Fruit fly (Drosophila melanogaster) whole organism, embryonic: ENCODE data around the gene RASSF8.
A peak's percentile ranks its signal among the peaks of the same experiment; 100 is the strongest.

Experiments used
- CG10209 ChIP-seq: fragments of 200-800 bp; sonication (Bioruptor generic); optimal IDR thresholded peaks from 3 replicates; lab custom pipeline; 2017; ENCODE audit warnings: missing biosample characterization, mild to moderate bottlenecking, missing genetic modification characterization, missing genetic modification reagents
- CG10462 ChIP-seq: fragments of 200-800 bp; sonication (Bioruptor generic); optimal IDR thresholded peaks from 2 replicates; lab custom pipeline; 2016; ENCODE audit warnings: missing biosample characterization, missing genetic modification characterization
- CG10979 ChIP-seq: fragments of 200-800 bp; sonication (Bioruptor generic); optimal IDR thresholded peaks from 2 replicates; lab custom pipeline; 2018; ENCODE audit warnings: missing biosample characterization, mild to moderate bottlenecking, missing genetic modification characterization, moderate library complexity
- CG11093 ChIP-seq: fragments of 200-800 bp; sonication (Bioruptor generic); IDR thresholded peaks from 3 replicates; pipeline ENCODE4 v1.3.6; 2022; ENCODE audit warnings: missing biosample characterization, missing genetic modification characterization
- CG11560 ChIP-seq: fragments of 200-800 bp; sonication (Bioruptor generic); IDR thresholded peaks from 3 replicates; pipeline ENCODE4 v1.3.6; 2022; ENCODE audit warnings: missing biosample characterization, missing genetic modification characterization
- CG12155 ChIP-seq: fragments of 200-800 bp; sonication (Bioruptor generic); optimal IDR thresholded peaks from 3 replicates; lab custom pipeline; 2016; ENCODE audit warnings: missing biosample characterization, missing genetic modification characterization
- CG12659 ChIP-seq: fragments of 200-800 bp; sonication (Bioruptor generic); optimal IDR thresholded peaks from 3 replicates; lab custom pipeline; 2017; ENCODE audit warnings: mild to moderate bottlenecking, missing biosample characterization, missing genetic modification reagents, missing genetic modification characterization
- CG13424 ChIP-seq: fragments of 200-800 bp; sonication (Bioruptor generic); optimal IDR thresholded peaks from 2 replicates; lab custom pipeline; 2019; ENCODE audit warnings: missing biosample characterization, mild to moderate bottlenecking, missing genetic modification characterization, moderate library complexity
- CG14667 ChIP-seq: fragments of 200-800 bp; sonication (Bioruptor generic); IDR thresholded peaks from 2 replicates; pipeline ENCODE4 v1.3.6; 2022; ENCODE audit warnings: missing biosample characterization, missing genetic modification characterization
- CG15011 ChIP-seq: fragments of 200-800 bp; sonication (Bioruptor generic); optimal IDR thresholded peaks from 3 replicates; lab custom pipeline; 2018; ENCODE audit warnings: missing biosample characterization, mild to moderate bottlenecking, missing genetic modification characterization
- CG15073 ChIP-seq: fragments of 200-800 bp; sonication (Bioruptor generic); optimal IDR thresholded peaks from 2 replicates; lab custom pipeline; 2016; ENCODE audit warnings: missing biosample characterization, missing genetic modification characterization
- CG17829 ChIP-seq: fragments of 200-800 bp; optimal IDR thresholded peaks from 2 replicates; lab custom pipeline; 2019; ENCODE audit warnings: missing biosample characterization, mild to moderate bottlenecking, missing genetic modification characterization, moderate library complexity
- CG2712 ChIP-seq: fragments of 200-800 bp; optimal IDR thresholded peaks from 3 replicates; lab custom pipeline; 2019; ENCODE audit warnings: missing biosample characterization, mild to moderate bottlenecking, missing genetic modification characterization, moderate library complexity
- CG31441 ChIP-seq: fragments of 200-800 bp; sonication (Bioruptor generic); IDR thresholded peaks from 2 replicates; pipeline ENCODE4 v1.3.6; 2022; ENCODE audit warnings: missing biosample characterization, missing genetic modification characterization
- CG4424 ChIP-seq: fragments of 200-800 bp; sonication (Bioruptor generic); optimal IDR thresholded peaks from 3 replicates; lab custom pipeline; 2016; ENCODE audit warnings: missing biosample characterization, missing genetic modification characterization
- CG7556 ChIP-seq: fragments of 200-800 bp; sonication (Bioruptor generic); optimal IDR thresholded peaks from 2 replicates; lab custom pipeline; 2017; ENCODE audit warnings: missing biosample characterization, mild to moderate bottlenecking, missing genetic modification characterization
- CG8388 ChIP-seq: fragments of 200-800 bp; sonication (Bioruptor generic); optimal IDR thresholded peaks from 2 replicates; lab custom pipeline; 2019; ENCODE audit warnings: missing biosample characterization, mild to moderate bottlenecking, missing genetic modification characterization, moderate library complexity
- CG9215 ChIP-seq: fragments of 200-800 bp; sonication (Bioruptor generic); IDR thresholded peaks from 2 replicates; pipeline ENCODE4 v1.3.6; 2022; ENCODE audit warnings: missing biosample characterization, missing genetic modification characterization
- CG9876 ChIP-seq: fragments of 200-800 bp; sonication (Bioruptor generic); optimal IDR thresholded peaks from 2 replicates; lab custom pipeline; 2016; ENCODE audit warnings: missing biosample characterization, missing genetic modification characterization
- Chrac-16 ChIP-seq: fragments of 200-800 bp; sonication (Bioruptor generic); optimal IDR thresholded peaks from 3 replicates; lab custom pipeline; 2016; ENCODE audit warnings: missing biosample characterization, missing genetic modification characterization
- CkIIα-i1 ChIP-seq: fragments of 200-800 bp; sonication (Bioruptor generic); IDR thresholded peaks from 2 replicates; pipeline ENCODE4 v1.3.6; 2022; ENCODE audit warnings: missing biosample characterization, missing genetic modification characterization
- CoRest ChIP-seq: fragments of 200-800 bp; sonication (Bioruptor generic); optimal IDR thresholded peaks from 3 replicates; lab custom pipeline; 2018; ENCODE audit warnings: missing biosample characterization, mild to moderate bottlenecking, missing genetic modification characterization, moderate library complexity
- D ChIP-seq, 2 experiments: fragments of 200-800 bp in 1 of 2; fragments of >200 bp in 1 of 2; sonication (Bioruptor generic) in 1 of 2; optimal IDR thresholded peaks; 2 replicates in 1 of 2; 3 replicates in 1 of 2; lab custom pipeline; 2017; ENCODE audit warnings: mild to moderate bottlenecking in 1 of 2, missing biosample characterization in 1 of 2, missing genetic modification characterization in 1 of 2, missing genetic modification reagents in 1 of 2
- Dbx ChIP-seq: fragments of 200-800 bp; sonication (Bioruptor generic); IDR thresholded peaks from 3 replicates; pipeline ENCODE4 v1.3.6; 2022; ENCODE audit warnings: missing biosample characterization, missing genetic modification characterization
- Elba2 ChIP-seq: fragments of 200-800 bp; sonication (Bioruptor generic); optimal IDR thresholded peaks from 3 replicates; lab custom pipeline; 2016; ENCODE audit warnings: missing biosample characterization, missing genetic modification characterization
- Gug ChIP-seq: fragments of 200-800 bp; sonication (Bioruptor generic); IDR thresholded peaks from 4 replicates; pipeline ENCODE4 v1.3.6; 2022; ENCODE audit warnings: missing biosample characterization, missing genetic modification characterization
- Hsf ChIP-seq: fragments of 200-800 bp; sonication (Bioruptor generic); optimal IDR thresholded peaks from 3 replicates; lab custom pipeline; 2016; ENCODE audit warnings: missing biosample characterization, missing genetic modification characterization
- Mad ChIP-seq: fragments of 200-800 bp; sonication (Bioruptor generic); optimal IDR thresholded peaks from 2 replicates; lab custom pipeline; 2016; ENCODE audit warnings: missing biosample characterization, missing genetic modification characterization
- Med ChIP-seq: fragments of 200-800 bp; sonication (Bioruptor generic); peaks from one replicate; lab custom pipeline; 2016; ENCODE audit warnings: missing biosample characterization, missing genetic modification characterization, mild to moderate bottlenecking, inconsistent platforms, moderate library complexity
- Mrtf ChIP-seq: fragments of 200-800 bp; sonication (Bioruptor generic); IDR thresholded peaks from 3 replicates; pipeline ENCODE4 v1.3.6; 2022; ENCODE audit warnings: missing biosample characterization, missing genetic modification characterization
- PHDP ChIP-seq: fragments of 200-800 bp; sonication (Bioruptor generic); optimal IDR thresholded peaks from 3 replicates; lab custom pipeline; 2018; ENCODE audit warnings: missing biosample characterization, mild to moderate bottlenecking, missing genetic modification characterization, moderate library complexity
- Trl ChIP-seq, 3 experiments: fragments of >200 bp in 2 of 3; fragments of 200-800 bp in 1 of 3; sonication (Bioruptor generic) in 1 of 3; optimal IDR thresholded peaks; 2 replicates in 1 of 3; 3 replicates in 2 of 3; lab custom pipeline; 2016 to 2017; ENCODE audit warnings: missing biosample characterization in 1 of 3, missing genetic modification characterization in 1 of 3
- Xrp1 ChIP-seq: fragments of 200-800 bp; sonication (Bioruptor generic); IDR thresholded peaks from 2 replicates; pipeline ENCODE4 v1.3.6; 2022; ENCODE audit warnings: missing biosample characterization, missing genetic modification characterization
- ara ChIP-seq: fragments of 200-800 bp; sonication (Bioruptor generic); IDR thresholded peaks from 2 replicates; pipeline ENCODE4 v1.3.6; 2022; ENCODE audit warnings: missing biosample characterization, missing genetic modification characterization
- az2 ChIP-seq: fragments of 200-800 bp; sonication (Bioruptor generic); optimal IDR thresholded peaks from 3 replicates; lab custom pipeline; 2016; ENCODE audit warnings: missing biosample characterization, missing genetic modification characterization
- chif ChIP-seq, 2 experiments: fragments of 200-800 bp; sonication (Bioruptor generic); optimal IDR thresholded peaks; 3 replicates each; lab custom pipeline; 2016; ENCODE audit warnings: missing biosample characterization in 2 of 2, missing genetic modification characterization in 2 of 2
- chinmo ChIP-seq: fragments of 200-800 bp; sonication (Bioruptor generic); IDR thresholded peaks from 4 replicates; pipeline ENCODE4 v1.3.6; 2022; ENCODE audit warnings: missing biosample characterization, missing genetic modification characterization; ENCODE audit not compliant: partially characterized antibody
- ci ChIP-seq: fragments of 200-800 bp; sonication (Bioruptor generic); IDR thresholded peaks from 3 replicates; pipeline ENCODE4 v1.3.6; 2022; ENCODE audit warnings: missing biosample characterization, missing genetic modification characterization
- gem ChIP-seq: fragments of 200-800 bp; sonication (Bioruptor generic); optimal IDR thresholded peaks from 2 replicates; lab custom pipeline; 2019; ENCODE audit warnings: missing biosample characterization, mild to moderate bottlenecking, missing genetic modification characterization, moderate library complexity
- lbe ChIP-seq: fragments of 200-800 bp; sonication (Bioruptor generic); optimal IDR thresholded peaks from 2 replicates; lab custom pipeline; 2016; ENCODE audit warnings: missing biosample characterization, mild to moderate bottlenecking, missing genetic modification characterization
- mam ChIP-seq: fragments of 200-800 bp; sonication (Bioruptor generic); optimal IDR thresholded peaks from 3 replicates; lab custom pipeline; 2016; ENCODE audit warnings: missing biosample characterization, missing genetic modification characterization
- nom ChIP-seq: fragments of 200-800 bp; sonication (Bioruptor generic); optimal IDR thresholded peaks from 2 replicates; lab custom pipeline; 2017; ENCODE audit warnings: missing biosample characterization, missing genetic modification characterization, mild to moderate bottlenecking, moderate library complexity, missing genetic modification reagents
- onecut ChIP-seq: fragments of 200-800 bp; sonication (Bioruptor generic); IDR thresholded peaks from 2 replicates; pipeline ENCODE4 v1.3.6; 2022; ENCODE audit warnings: missing biosample characterization, missing genetic modification characterization
- pnt ChIP-seq: fragments of 200-800 bp; sonication (Bioruptor generic); optimal IDR thresholded peaks from 3 replicates; lab custom pipeline; 2016; ENCODE audit warnings: missing biosample characterization, missing genetic modification characterization
- salm ChIP-seq: fragments of 200-800 bp; sonication (Bioruptor generic); optimal IDR thresholded peaks from 2 replicates; lab custom pipeline; 2018; ENCODE audit warnings: missing biosample characterization, mild to moderate bottlenecking, missing genetic modification characterization
- sens ChIP-seq: fragments of 200-800 bp; sonication (Bioruptor generic); peaks from one replicate; lab custom pipeline; 2016; ENCODE audit warnings: missing biosample characterization, missing genetic modification characterization
- ssp ChIP-seq: fragments of 200-800 bp; sonication (Bioruptor generic); IDR thresholded peaks from 2 replicates; pipeline ENCODE4 v1.3.6; 2022; ENCODE audit warnings: missing biosample characterization, missing genetic modification characterization
- zf30C ChIP-seq: fragments of 200-800 bp; sonication (Bioruptor generic); optimal IDR thresholded peaks from 3 replicates; lab custom pipeline; 2018; ENCODE audit warnings: missing biosample characterization, mild to moderate bottlenecking, missing genetic modification characterization
- zfh1 ChIP-seq: fragments of 200-800 bp; sonication (Bioruptor generic); IDR thresholded peaks from 3 replicates; pipeline ENCODE4 v1.3.6; 2022; ENCODE audit warnings: missing biosample characterization, missing genetic modification characterization

RASSF8 gene

DNA sequence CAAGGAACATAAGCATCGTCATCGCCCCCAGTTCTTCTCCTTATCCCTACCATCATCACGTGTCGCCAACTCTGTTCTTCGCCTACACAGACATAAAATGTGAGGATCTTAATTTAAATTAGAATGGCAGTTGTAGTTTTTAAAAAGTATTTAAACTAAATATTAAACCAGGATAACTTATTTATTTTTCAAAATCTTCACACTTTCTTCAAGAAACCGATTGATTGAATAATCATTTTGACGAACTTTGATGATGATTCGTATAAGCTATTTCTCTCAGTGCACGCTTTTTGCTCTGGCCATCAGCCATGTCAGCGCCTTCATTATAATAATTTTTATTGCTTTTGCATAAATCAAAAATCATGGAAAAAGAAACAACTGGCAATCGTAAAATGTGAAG, 22.6 kb upstream of the RASSF8 start:
- TF ChIP-seq Med (peak; percentile 44), ssp (GFP tag; lab: Robert Waterston, UW) (no peak), Xrp1 (GFP tag; lab: Robert Waterston, UW) (0 out of 2 replicates have a peak, but pooled peaks have one; percentile 21), zf30C (GFP tag; lab: Kevin White, UChicago) (peak; percentile 60), nom (GFP tag; lab: Kevin White, UChicago) (peak; percentile 2), gem (tag; lab: Kevin White, UChicago) (peak; percentile 25), CG10979 (peak; percentile 0), sens (GFP tag; lab: Kevin White, UChicago) (peak; percentile 78), chinmo (GFP tag; lab: Robert Waterston, UW) (0 out of 4 replicates have a peak, but pooled peaks have one; percentile 42), CkIIα-i1 (GFP tag; lab: Robert Waterston, UW) (no peak), CG8388 (GFP tag; lab: Kevin White, UChicago) (no peak), lbe (GFP tag; lab: Kevin White, UChicago) (peak; percentile 56)

- TF ChIP-seq Gug (GFP tag; lab: Robert Waterston, UW): peak; percentile 3; the same call in 1 of the 4 replicates
- no peak for TF ChIP-seq D (optimal IDR thresholded peaks at IDR 0.05; lab: Kevin White, UChicago)
- peak; percentile 58 for TF ChIP-seq D (GFP tag; optimal IDR thresholded peaks at IDR 0.05; lab: Kevin White, UChicago)
- TF ChIP-seq CG10209 (GFP tag; lab: Kevin White, UChicago): peak; percentile 38
- peak; percentile 17 for TF ChIP-seq CG12659
- TF ChIP-seq CG10462 (GFP tag; lab: Kevin White, UChicago): peak; percentile 0
- TF ChIP-seq CG9876 (GFP tag; lab: Kevin White, UChicago): no peak
- TF ChIP-seq Chrac-16: peak; percentile 41
- TF ChIP-seq pnt (GFP tag; lab: Kevin White, UChicago): peak; percentile 2
- peak; percentile 16 for TF ChIP-seq mam (GFP tag; lab: Kevin White, UChicago)
- peak; percentile 50 for TF ChIP-seq Mad
- no peak for TF ChIP-seq Dbx (GFP tag; lab: Robert Waterston, UW)
- TF ChIP-seq zfh1 (GFP tag; lab: Robert Waterston, UW): peak; percentile 87
- peak; percentile 52 for TF ChIP-seq CoRest (tag; lab: Kevin White, UChicago)
- peak; percentile 82 for TF ChIP-seq ara (GFP tag; lab: Robert Waterston, UW)
- TF ChIP-seq Mrtf (GFP tag; lab: Robert Waterston, UW): no peak
- TF ChIP-seq salm (tag; lab: Kevin White, UChicago): no peak
- TF ChIP-seq CG14667 (GFP tag; lab: Robert Waterston, UW): 0 out of 2 replicates have a peak, but pooled peaks have one; percentile 35
- TF ChIP-seq CG4424: peak; percentile 60
- TF ChIP-seq CG2712 (tag; lab: Kevin White, UChicago): peak; percentile 75
- TF ChIP-seq Elba2 (GFP tag; lab: Kevin White, UChicago): no peak
- TF ChIP-seq CG31441 (GFP tag; lab: Robert Waterston, UW): peak; percentile 61
- TF ChIP-seq Hsf: peak; percentile 18
- TF ChIP-seq onecut (GFP tag; lab: Robert Waterston, UW): 0 out of 2 replicates have a peak, but pooled peaks have one; percentile 18
- TF ChIP-seq ci: peak; percentile 67; the same call in 2 of the 3 replicates
- peak; percentile 77 for TF ChIP-seq CG17829 (tag; lab: Kevin White, UChicago)
- peak; percentile 43; the same call in 1 of the 3 replicates for TF ChIP-seq CG11093 (GFP tag; lab: Robert Waterston, UW)
- TF ChIP-seq CG7556 (GFP tag; lab: Kevin White, UChicago): peak; percentile 44
- TF ChIP-seq CG15011: no peak
- TF ChIP-seq CG12155 (GFP tag; lab: Kevin White, UChicago): peak; percentile 39
- TF ChIP-seq PHDP (tag; lab: Kevin White, UChicago): peak; percentile 35
- TF ChIP-seq CG13424: peak; percentile 46
- TF ChIP-seq CG9215 (GFP tag; lab: Robert Waterston, UW): 0 out of 2 replicates have a peak, but pooled peaks have one; percentile 27
- TF ChIP-seq Trl (optimal IDR thresholded peaks at IDR 0.05; lab: Kevin White, UChicago): no peak
- peak; percentile 22 for TF ChIP-seq Trl (GFP tag; optimal IDR thresholded peaks at IDR 0.05; lab: Kevin White, UChicago)
- peak; percentile 28; the same call in 1 of the 3 replicates for TF ChIP-seq CG11560 (tag; lab: Robert Waterston, UW)
- TF ChIP-seq az2 (GFP tag; lab: Kevin White, UChicago): peak; percentile 55
- TF ChIP-seq chif (GFP tag; optimal IDR thresholded peaks at IDR 0.05; lab: Kevin White, UChicago): peak; percentile 27 to 54
- no peak for TF ChIP-seq CG15073 (GFP tag; lab: Kevin White, UChicago)
These were observed 21.1 kb upstream of the RASSF8 start for dm6 chr3R:25640463-25640862.
